Fruit fly (Drosophila melanogaster): ENCODE results near the gene Ssdp.

Gene Ssdp

DNA sequence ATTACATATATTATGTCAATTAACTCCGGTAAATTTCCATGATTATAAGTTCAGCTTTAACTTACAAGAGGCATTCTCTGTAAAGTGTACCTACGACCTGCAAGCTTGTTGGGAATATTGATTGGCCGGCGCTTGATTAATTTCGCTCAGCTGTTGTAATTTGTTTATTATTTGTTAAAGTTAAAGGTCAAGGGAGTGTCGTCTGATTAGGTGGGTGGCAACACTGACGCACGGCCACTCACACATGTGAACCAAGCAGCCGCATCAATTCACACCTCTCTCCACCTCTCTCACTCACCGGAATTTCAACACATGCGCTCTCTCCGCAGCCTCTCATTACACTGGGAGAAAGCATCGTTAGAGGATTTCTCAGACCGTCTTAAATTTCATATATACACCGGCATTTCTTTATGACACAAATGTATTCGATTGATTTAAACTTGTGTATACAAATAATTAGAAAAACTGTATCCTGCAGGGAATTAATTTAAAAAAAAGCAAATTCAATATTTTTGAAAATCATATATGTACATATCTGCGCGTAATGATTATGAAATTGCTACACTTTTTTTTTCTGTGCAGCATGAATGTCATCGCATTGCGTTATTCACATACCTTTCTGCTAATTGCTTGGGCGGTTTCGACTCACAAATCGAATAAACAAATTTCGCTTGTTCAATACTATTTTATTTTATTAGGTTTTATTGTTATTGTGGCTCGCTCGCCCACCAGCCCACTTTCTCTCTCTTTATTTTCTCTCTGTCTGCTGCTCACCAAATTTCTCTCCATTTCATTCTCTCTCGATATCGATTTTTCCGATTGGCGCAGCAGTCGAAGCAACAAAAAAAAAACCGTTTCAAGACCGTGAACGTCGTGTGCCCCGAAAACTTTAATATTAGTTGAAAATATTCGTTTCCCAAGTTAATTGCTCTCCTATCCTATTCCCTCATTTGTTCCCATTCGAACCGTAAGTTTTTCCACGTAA is 27.1 kb downstream of the Ssdp start (continued):
- TF ChIP-seq insv (GFP tag; optimal IDR thresholded peaks at IDR 0.05) (peak; percentile 14 to 69), amos (GFP tag; IDR thresholded peaks at IDR 0.05; ENCODE audit: partially characterized antibody) (no peak), Dad (GFP tag; optimal IDR thresholded peaks at IDR 0.05) (peak; percentile 69), sens (GFP tag) (peak; percentile 99), CG9609 (GFP tag; optimal IDR thresholded peaks at IDR 0.05) (peak; percentile 93), CG16813 (GFP tag; IDR thresholded peaks at IDR 0.05; ENCODE audit: partially characterized antibody) (no peak), sqz (GFP tag; optimal IDR thresholded peaks at IDR 0.05) (peak; percentile 81), CG13296 (GFP tag; optimal IDR thresholded peaks at IDR 0.05) (peak; percentile 92), pzg (GFP tag; optimal IDR thresholded peaks at IDR 0.05) (peak; percentile 3), BEAF-32 (GFP tag; optimal IDR thresholded peaks at IDR 0.05) (no peak), CG12744 (GFP tag; optimal IDR thresholded peaks at IDR 0.05) (peak; percentile 90), lov (optimal IDR thresholded peaks at IDR 0.05) (no peak), lov (GFP tag; IDR thresholded peaks at IDR 0.05) (0 out of 3 replicates have a peak, but pooled peaks have one; percentile 49), Vsx1 (GFP tag; optimal IDR thresholded peaks at IDR 0.05) (peak; percentile 85), ato (GFP tag; IDR thresholded peaks at IDR 0.05; ENCODE audit: partially characterized antibody) (no peak), CG11085 (GFP tag; IDR thresholded peaks at IDR 0.05) (peak; percentile 71), tll (GFP tag; optimal IDR thresholded peaks at IDR 0.05) (peak in 1 of 2 experiments; percentile 52), CG17802 (tag; optimal IDR thresholded peaks at IDR 0.05) (peak; percentile 54), Nf-YC (tag; optimal IDR thresholded peaks at IDR 0.05) (peak; percentile 86), tx (GFP tag; optimal IDR thresholded peaks at IDR 0.05) (peak; percentile 83), Gsc (GFP tag; IDR thresholded peaks at IDR 0.05) (peak; percentile 69), rib (GFP tag; IDR thresholded peaks at IDR 0.05) (no peak; the same call in 1 of the 2 replicates), wek (GFP tag; optimal IDR thresholded peaks at IDR 0.05) (peak; percentile 60), ro (GFP tag; IDR thresholded peaks at IDR 0.05) (peak; percentile 81; the same call in 1 of the 2 replicates), disco-r (GFP tag; optimal IDR thresholded peaks at IDR 0.05) (peak; percentile 82), CG13775 (GFP tag; optimal IDR thresholded peaks at IDR 0.05) (peak; percentile 94), otp (GFP tag; IDR thresholded peaks at IDR 0.05) (peak; percentile 65; the same call in 2 of the 3 replicates), CG8765 (GFP tag; IDR thresholded peaks at IDR 0.05) (peak; percentile 60), yki (optimal IDR thresholded peaks at IDR 0.05) (no peak), ewg (GFP tag; optimal IDR thresholded peaks at IDR 0.05) (peak; percentile 96), crol (GFP tag; IDR thresholded peaks at IDR 0.05) (peak; percentile 66), nom (GFP tag; optimal IDR thresholded peaks at IDR 0.05) (no peak), tup (GFP tag; optimal IDR thresholded peaks at IDR 0.05) (peak; percentile 59), ftz-f1 (GFP tag; optimal IDR thresholded peaks at IDR 0.05) (peak; percentile 26), slou (GFP tag; optimal IDR thresholded peaks at IDR 0.05) (peak; percentile 86), CG3407 (GFP tag; optimal IDR thresholded peaks at IDR 0.05) (peak; percentile 88), CG16863 (GFP tag; optimal IDR thresholded peaks at IDR 0.05) (peak; percentile 92), CG13123 (GFP tag; optimal IDR thresholded peaks at IDR 0.05) (peak; percentile 81), NC2α (GFP tag; optimal IDR thresholded peaks at IDR 0.05) (peak; percentile 88), CG10543 (GFP tag; optimal IDR thresholded peaks at IDR 0.05) (peak; percentile 86), CG2202 (tag; optimal IDR thresholded peaks at IDR 0.05) (peak; percentile 84), CG6175 (GFP tag; IDR thresholded peaks at IDR 0.05) (no peak; the same call in 1 of the 3 replicates), CG7556 (GFP tag; optimal IDR thresholded peaks at IDR 0.05) (peak; percentile 97), CG33213 (GFP tag; optimal IDR thresholded peaks at IDR 0.05) (peak; percentile 74), CG14014 (GFP tag; IDR thresholded peaks at IDR 0.05) (peak; percentile 84), Dip2 (GFP tag; IDR thresholded peaks at IDR 0.05) (peak; percentile 40; the same call in 1 of the 2 replicates), Antp (GFP tag; optimal IDR thresholded peaks at IDR 0.05) (peak; percentile 83)

All from whole organism, embryonic.